Worm (Caenorhabditis elegans) whole organism, L3 larva: ENCODE results near the gene prp-9.
A peak's percentile ranks its signal among the peaks of the same experiment; 100 is the strongest.

Source experiments
- R02D3.7 ChIP-seq: fragments of 150-350 bp; optimal IDR thresholded peaks from 2 replicates; lab custom pipeline; 2014; ENCODE audit warnings: missing biosample characterization, missing genetic modification characterization
- aly-2 ChIP-seq: fragments of 150-350 bp; optimal IDR thresholded peaks from 2 replicates; lab custom pipeline; 2014; ENCODE audit warnings: missing biosample characterization, missing genetic modification characterization
- ama-1 ChIP-seq: fragments of 150-350 bp; optimal IDR thresholded peaks from 2 replicates; lab custom pipeline; 2018
- ceh-16 ChIP-seq: sonication (generic microtip); optimal IDR thresholded peaks from 2 replicates; lab custom pipeline; 2017; ENCODE audit warnings: missing biosample characterization, missing genetic modification characterization
- ceh-28 ChIP-seq: fragments of 150-350 bp; optimal IDR thresholded peaks from 2 replicates; lab custom pipeline; 2014; ENCODE audit warnings: missing biosample characterization, missing genetic modification reagents, missing genetic modification characterization
- daf-12 ChIP-seq: fragments of 150-350 bp; optimal IDR thresholded peaks from 2 replicates; lab custom pipeline; 2014; ENCODE audit warnings: missing biosample characterization, missing genetic modification reagents, missing genetic modification characterization
- elt-2 ChIP-seq: sonication (generic microtip); optimal IDR thresholded peaks from 2 replicates; lab custom pipeline; 2016; ENCODE audit warnings: missing genetic modification reagents, mild to moderate bottlenecking, missing genetic modification characterization, missing compliant biosample characterization
- elt-3 ChIP-seq, 3 experiments: fragments of 150-350 bp in 1 of 3; sonication (generic microtip) in 2 of 3; optimal IDR thresholded peaks; 2 replicates in 2 of 3; 4 replicates in 1 of 3; lab custom pipeline; 2014 to 2017; ENCODE audit warnings: missing biosample characterization in 3 of 3, missing genetic modification characterization in 3 of 3
- eor-1 ChIP-seq, 2 experiments: fragments of 150-350 bp; optimal IDR thresholded peaks; 2 replicates each; lab custom pipeline; 2014 to 2018; ENCODE audit warnings: missing biosample characterization in 2 of 2, missing genetic modification characterization in 2 of 2
- fkh-10 ChIP-seq: sonication (generic microtip); optimal IDR thresholded peaks from 2 replicates; lab custom pipeline; 2017; ENCODE audit warnings: missing biosample characterization, missing genetic modification reagents, missing genetic modification characterization
- fkh-2 ChIP-seq: fragments of 150-350 bp; optimal IDR thresholded peaks from 2 replicates; lab custom pipeline; 2014; ENCODE audit warnings: missing biosample characterization, missing genetic modification reagents, missing genetic modification characterization
- fos-1 ChIP-seq: fragments of 150-350 bp; optimal IDR thresholded peaks from 2 replicates; lab custom pipeline; 2014; ENCODE audit warnings: missing biosample characterization, missing genetic modification characterization
- jun-1 ChIP-seq: fragments of 150-350 bp; optimal IDR thresholded peaks from 2 replicates; lab custom pipeline; 2014; ENCODE audit warnings: missing biosample characterization, missing genetic modification reagents, missing genetic modification characterization
- lin-15B ChIP-seq: fragments of 150-350 bp; optimal IDR thresholded peaks from 2 replicates; lab custom pipeline; 2014; ENCODE audit warnings: missing biosample characterization, missing genetic modification characterization
- lin-39 ChIP-seq: fragments of 150-350 bp; optimal IDR thresholded peaks from 2 replicates; lab custom pipeline; 2018; ENCODE audit warnings: missing biosample characterization, missing genetic modification reagents, missing genetic modification characterization
- lsy-12 ChIP-seq: sonication (generic microtip); optimal IDR thresholded peaks from 2 replicates; lab custom pipeline; 2016; ENCODE audit warnings: mild to moderate bottlenecking, missing genetic modification characterization, missing compliant biosample characterization
- mdl-1 ChIP-seq: fragments of 150-350 bp; optimal IDR thresholded peaks from 2 replicates; lab custom pipeline; 2014; ENCODE audit warnings: missing biosample characterization, missing genetic modification characterization
- mml-1 ChIP-seq: fragments of 150-350 bp; sonication (generic microtip); optimal IDR thresholded peaks from 3 replicates; lab custom pipeline; 2014; ENCODE audit warnings: missing biosample characterization, missing genetic modification characterization
- nfya-1 ChIP-seq: sonication (generic microtip); optimal IDR thresholded peaks from 2 replicates; lab custom pipeline; 2017; ENCODE audit warnings: missing genetic modification characterization, mild to moderate bottlenecking, missing compliant biosample characterization, antibody characterized with exemption, moderate library complexity; ENCODE audit not compliant: insufficient read depth
- nhr-11 ChIP-seq: fragments of 150-350 bp; optimal IDR thresholded peaks from 2 replicates; lab custom pipeline; 2014; ENCODE audit warnings: missing biosample characterization, missing genetic modification characterization
- nhr-12 ChIP-seq: fragments of 150-350 bp; optimal IDR thresholded peaks from 2 replicates; lab custom pipeline; 2014; ENCODE audit warnings: missing biosample characterization, missing genetic modification characterization
- nhr-23 ChIP-seq: fragments of 150-350 bp; optimal IDR thresholded peaks from 2 replicates; lab custom pipeline; 2014; ENCODE audit warnings: missing biosample characterization, missing genetic modification reagents, missing genetic modification characterization
- nhr-237 ChIP-seq: fragments of 150-350 bp; optimal IDR thresholded peaks from 2 replicates; lab custom pipeline; 2014; ENCODE audit warnings: missing biosample characterization, missing genetic modification characterization
- nhr-25 ChIP-seq: sonication (generic microtip); optimal IDR thresholded peaks from 2 replicates; lab custom pipeline; 2017; ENCODE audit warnings: missing biosample characterization, missing genetic modification characterization
- nhr-28 ChIP-seq: fragments of 150-350 bp; optimal IDR thresholded peaks from 2 replicates; lab custom pipeline; 2014; ENCODE audit warnings: missing biosample characterization, missing genetic modification characterization
- nhr-43 ChIP-seq: sonication (generic microtip); optimal IDR thresholded peaks from 2 replicates; lab custom pipeline; 2016; ENCODE audit warnings: mild to moderate bottlenecking, missing genetic modification characterization, missing compliant biosample characterization; ENCODE audit not compliant: poor library complexity, severe bottlenecking
- nhr-76 ChIP-seq: fragments of 150-350 bp; sonication (generic microtip); optimal IDR thresholded peaks from 5 replicates; lab custom pipeline; 2014; ENCODE audit warnings: missing biosample characterization, missing genetic modification characterization
- nhr-77 ChIP-seq: fragments of 150-350 bp; optimal IDR thresholded peaks from 2 replicates; lab custom pipeline; 2014; ENCODE audit warnings: missing biosample characterization, missing genetic modification characterization
- pha-4 ChIP-seq: fragments of 150-350 bp; optimal IDR thresholded peaks from 2 replicates; lab custom pipeline; 2014; ENCODE audit warnings: missing biosample characterization, missing genetic modification reagents, missing genetic modification characterization
- pqm-1 ChIP-seq: fragments of 150-350 bp; optimal IDR thresholded peaks from 2 replicates; lab custom pipeline; 2017; ENCODE audit warnings: missing biosample characterization, missing genetic modification characterization, inconsistent platforms
- sea-2 ChIP-seq: fragments of 150-350 bp; sonication (generic microtip); optimal IDR thresholded peaks from 4 replicates; lab custom pipeline; 2014; ENCODE audit warnings: missing biosample characterization, missing genetic modification reagents, missing genetic modification characterization
- skn-1 ChIP-seq: fragments of 150-350 bp; optimal IDR thresholded peaks from 2 replicates; lab custom pipeline; 2014; ENCODE audit warnings: missing biosample characterization, missing genetic modification characterization
- snpc-4 ChIP-seq: fragments of 150-350 bp; optimal IDR thresholded peaks from 2 replicates; lab custom pipeline; 2014; ENCODE audit warnings: missing biosample characterization, missing genetic modification characterization
- tbx-2 ChIP-seq: sonication (generic microtip); optimal IDR thresholded peaks from 2 replicates; lab custom pipeline; 2016; ENCODE audit warnings: mild to moderate bottlenecking, missing genetic modification characterization, missing compliant biosample characterization
- unc-39 ChIP-seq: sonication (generic microtip); optimal IDR thresholded peaks from 4 replicates; lab custom pipeline; 2017; ENCODE audit warnings: missing biosample characterization, missing genetic modification characterization
- unc-62 ChIP-seq: fragments of 150-350 bp; sonication (generic microtip); optimal IDR thresholded peaks from 4 replicates; lab custom pipeline; 2014; ENCODE audit warnings: missing biosample characterization, missing genetic modification reagents, missing genetic modification characterization
- zag-1 ChIP-seq: fragments of 150-350 bp; optimal IDR thresholded peaks from 2 replicates; lab custom pipeline; 2014; ENCODE audit warnings: missing biosample characterization, missing genetic modification characterization
- ztf-4 ChIP-seq: fragments of 150-350 bp; optimal IDR thresholded peaks from 2 replicates; lab custom pipeline; 2014; ENCODE audit warnings: missing biosample characterization, missing genetic modification characterization

Gene prp-9

DNA sequence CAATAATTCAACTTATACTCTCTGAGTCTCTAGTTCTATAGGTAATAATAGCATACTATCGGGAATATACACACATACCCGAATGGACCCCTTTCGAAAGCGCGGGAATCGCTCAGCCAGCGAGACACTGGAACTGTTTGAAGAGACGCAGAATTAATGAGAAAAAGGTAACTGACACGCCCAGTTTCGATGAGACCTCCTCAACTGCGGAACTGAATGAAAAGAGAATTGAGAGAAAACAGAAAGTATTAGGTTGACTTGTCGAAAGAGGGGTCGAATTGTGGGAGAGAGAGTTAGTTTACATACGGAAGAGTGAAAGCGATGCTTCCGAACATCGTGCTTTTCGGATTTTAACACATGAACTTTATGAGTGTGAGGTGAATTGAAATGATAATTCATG, 6.8 kb upstream of the prp-9 start:
- TF ChIP-seq nhr-25 (tag; lab: Kevin White, UChicago) (peak; percentile 49), unc-62 (no peak), nhr-23 (tag; lab: Kevin White, UChicago) (peak; percentile 39), nhr-77 (no peak), pha-4 (tag; lab: Kevin White, UChicago) (peak; percentile 20)

DNA sequence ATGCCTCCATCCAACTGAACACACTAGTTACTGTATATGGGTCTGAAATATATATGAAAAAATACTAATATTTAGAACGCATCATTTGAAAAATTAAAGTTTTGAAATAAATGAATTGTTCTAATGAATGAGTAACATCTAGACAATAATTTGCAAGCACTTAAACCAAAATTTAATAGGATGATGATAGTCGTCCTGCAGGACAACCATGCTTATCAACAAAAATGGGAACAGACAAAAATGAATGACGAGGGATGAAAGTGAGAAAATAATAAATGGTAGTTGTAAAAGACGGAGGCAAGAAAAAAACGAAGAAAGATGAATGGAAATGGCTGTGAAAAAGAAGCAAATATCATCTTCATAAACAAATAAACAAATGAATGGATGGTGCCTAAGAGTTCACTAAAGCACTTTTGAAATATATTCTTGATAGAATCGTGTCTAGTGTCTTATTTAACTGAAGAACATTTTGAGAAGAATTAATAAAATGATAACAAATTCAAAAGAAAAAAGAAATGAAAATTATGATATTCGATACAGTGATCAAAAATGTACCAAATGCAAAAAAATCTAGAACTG, 6.1 kb upstream of the prp-9 start, which contains the start of gene gldi-7:
Gene gldi-7 (minus strand): TSS at position 42 of the 579 bp plus-strand sequence.
- TF ChIP-seq zag-1 (tag; lab: Kevin White, UChicago), result no peak
- TF ChIP-seq lin-15B (tag; lab: Kevin White, UChicago), result no peak
- TF ChIP-seq pqm-1, result peak; percentile 15
- TF ChIP-seq, all 47 proteins: peak for 1

DNA sequence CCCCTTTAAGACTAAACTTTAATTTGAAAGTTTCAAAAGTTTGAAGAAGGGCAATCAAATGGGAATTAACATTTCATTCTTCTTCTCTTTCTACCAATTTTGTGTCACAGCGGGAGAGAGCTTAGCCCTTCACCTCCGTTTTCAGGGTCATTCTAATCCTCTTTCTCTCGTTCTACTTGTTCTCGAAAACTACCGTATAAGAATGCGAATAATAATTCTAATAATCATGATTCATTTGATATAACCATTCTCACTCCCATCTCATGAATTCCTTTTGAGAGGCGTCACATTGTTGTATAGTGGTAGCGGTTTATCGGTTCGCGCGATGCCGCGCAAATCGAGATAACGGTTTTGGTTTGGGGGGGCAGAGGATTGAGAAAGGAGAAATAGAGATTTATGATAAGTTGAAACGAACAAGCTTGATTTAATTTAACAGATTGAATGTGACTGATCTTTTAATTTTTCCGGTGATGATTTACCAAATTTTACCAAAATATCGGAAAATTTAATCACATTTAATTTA, 4.0 kb upstream of the prp-9 start:
- TF ChIP-seq sea-2 (GFP tag; lab: Kevin White, UChicago) (no peak), nhr-23 (tag; lab: Kevin White, UChicago) (peak; percentile 11), nhr-25 (tag; lab: Kevin White, UChicago) (peak; percentile 50), fkh-2 (tag; lab: Kevin White, UChicago) (no peak)

- no peak for TF ChIP-seq daf-12 (tag; lab: Kevin White, UChicago)
- no peak for TF ChIP-seq mdl-1 (tag; lab: Kevin White, UChicago)
- no peak for TF ChIP-seq elt-3 (tag; optimal IDR thresholded peaks at IDR 0.05; lab: Kevin White, UChicago)
- no peak for TF ChIP-seq ztf-4
- TF ChIP-seq lin-39 (tag; lab: Kevin White, UChicago), result no peak
- TF ChIP-seq nhr-43, result no peak
- TF ChIP-seq nhr-12 (tag; lab: Kevin White, UChicago), result no peak
- no peak for TF ChIP-seq ama-1
- TF ChIP-seq fkh-2 (tag; lab: Kevin White, UChicago), result no peak
- no peak for TF ChIP-seq nhr-11 (tag; lab: Kevin White, UChicago)
- no peak for TF ChIP-seq lsy-12 (tag; lab: Kevin White, UChicago)
- no peak for TF ChIP-seq aly-2 (tag; lab: Kevin White, UChicago)
- TF ChIP-seq zag-1 (tag; lab: Kevin White, UChicago), result no peak
- no peak for TF ChIP-seq unc-39
- TF ChIP-seq nfya-1, result no peak
- no peak for TF ChIP-seq tbx-2
- no peak for TF ChIP-seq fos-1 (tag; lab: Kevin White, UChicago)
Measured at ce11 chrII:8520625-8521024, 4.6 kb downstream of the prp-9 start, which contains the start of gene cht-2. Gene cht-2, plus strand, starts transcription at chrII:8520925.

- TF ChIP-seq lin-15B (tag; lab: Kevin White, UChicago), result no peak
- TF ChIP-seq pha-4 (tag; lab: Kevin White, UChicago), result no peak
- TF ChIP-seq elt-3 (tag; optimal IDR thresholded peaks at IDR 0.05; lab: Kevin White, UChicago), result no peak
- no peak for TF ChIP-seq mml-1 (tag; lab: Kevin White, UChicago)
- TF ChIP-seq fkh-2 (tag; lab: Kevin White, UChicago), result no peak
- TF ChIP-seq ama-1, result no peak
- no peak for TF ChIP-seq R02D3.7
- TF ChIP-seq sea-2 (GFP tag; lab: Kevin White, UChicago), result no peak
- no peak for TF ChIP-seq nhr-25 (tag; lab: Kevin White, UChicago)
- no peak for TF ChIP-seq snpc-4 (tag; lab: Kevin White, UChicago)
- TF ChIP-seq fkh-10, result no peak
- no peak for TF ChIP-seq mdl-1 (tag; lab: Kevin White, UChicago)
- no peak for TF ChIP-seq skn-1 (tag; lab: Kevin White, UChicago)
- no peak for TF ChIP-seq daf-12 (tag; lab: Kevin White, UChicago)
- TF ChIP-seq jun-1 (tag; lab: Kevin White, UChicago), result no peak
- TF ChIP-seq nhr-23 (tag; lab: Kevin White, UChicago), result no peak
Measured at ce11 chrII:8518210-8518609, 7.0 kb downstream of the prp-9 start, which contains the start of gene T13H5.8. Gene T13H5.8, plus strand, starts transcription at chrII:8518510.

DNA sequence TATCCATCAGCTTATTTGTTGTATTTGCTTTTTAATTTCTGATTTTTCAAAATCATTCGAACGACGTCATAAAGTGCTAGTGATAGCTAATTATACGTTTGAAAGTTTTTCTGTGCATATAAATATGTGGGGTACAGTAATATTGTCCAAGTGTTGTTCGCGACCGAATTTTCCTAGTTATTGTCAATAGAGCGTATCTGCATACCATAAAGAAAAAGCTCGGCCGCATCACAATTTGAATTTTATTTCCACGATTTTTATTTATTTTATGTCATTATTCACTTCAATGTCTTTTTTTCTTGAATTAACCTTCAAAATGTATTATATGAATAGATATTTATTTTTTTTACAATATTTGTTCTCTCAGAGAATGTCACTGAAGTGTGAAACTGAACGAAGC, 8.4 kb downstream of the prp-9 start, which contains the start of gene rnh-2:
Gene rnh-2 (plus strand): TSS at position 368 of the 400 bp plus-strand sequence.
- TF ChIP-seq unc-39 (no peak), ceh-16 (no peak), nhr-28 (tag; lab: Kevin White, UChicago) (no peak), nhr-43 (peak; percentile 58), nhr-76 (peak; percentile 28), lsy-12 (tag; lab: Kevin White, UChicago) (peak; percentile 14), R02D3.7 (peak; percentile 46), nhr-23 (tag; lab: Kevin White, UChicago) (peak; percentile 83), tbx-2 (no peak), skn-1 (tag; lab: Kevin White, UChicago) (no peak), ceh-28 (tag; lab: Kevin White, UChicago) (no peak), snpc-4 (tag; lab: Kevin White, UChicago) (peak; percentile 73), lin-15B (tag; lab: Kevin White, UChicago) (peak; percentile 85), lin-39 (tag; lab: Kevin White, UChicago) (no peak), nhr-237 (tag; lab: Kevin White, UChicago) (no peak), elt-2 (tag; lab: Kevin White, UChicago) (peak; percentile 42), eor-1 (tag; optimal IDR thresholded peaks at IDR 0.05; lab: Kevin White, UChicago) (no peak), nhr-25 (tag; lab: Kevin White, UChicago) (peak; percentile 52), pha-4 (tag; lab: Kevin White, UChicago) (peak; percentile 92), nfya-1 (peak; percentile 60)
